Worm (Caenorhabditis elegans) whole organism, L3 larva: ENCODE data around the gene hsd-3.
A peak's percentile ranks its signal among the peaks of the same experiment; 100 is the strongest.

Experiments
- ama-1 ChIP-seq: fragments of 150-350 bp; optimal IDR thresholded peaks from 2 replicates; lab custom pipeline; 2018
- ceh-28 ChIP-seq: fragments of 150-350 bp; optimal IDR thresholded peaks from 2 replicates; lab custom pipeline; 2014; ENCODE audit warnings: missing biosample characterization, missing genetic modification reagents, missing genetic modification characterization
- ceh-82 ChIP-seq: fragments of 150-350 bp; optimal IDR thresholded peaks from 2 replicates; lab custom pipeline; 2014; ENCODE audit warnings: missing biosample characterization, missing genetic modification characterization
- ceh-9 ChIP-seq: sonication (generic microtip); optimal IDR thresholded peaks from 2 replicates; lab custom pipeline; 2018; ENCODE audit warnings: missing biosample characterization, missing genetic modification characterization
- egl-27 ChIP-seq: sonication (generic microtip); optimal IDR thresholded peaks from 4 replicates; lab custom pipeline; 2017; ENCODE audit warnings: missing biosample characterization, missing genetic modification reagents, missing genetic modification characterization
- elt-1 ChIP-seq: fragments of 150-350 bp; optimal IDR thresholded peaks from 2 replicates; lab custom pipeline; 2014; ENCODE audit warnings: missing biosample characterization, missing genetic modification characterization
- elt-2 ChIP-seq: sonication (generic microtip); optimal IDR thresholded peaks from 2 replicates; lab custom pipeline; 2016; ENCODE audit warnings: missing genetic modification reagents, mild to moderate bottlenecking, missing genetic modification characterization, missing compliant biosample characterization
- elt-3 ChIP-seq, 3 experiments: fragments of 150-350 bp in 1 of 3; sonication (generic microtip) in 2 of 3; optimal IDR thresholded peaks; 2 replicates in 2 of 3; 4 replicates in 1 of 3; lab custom pipeline; 2014 to 2017; ENCODE audit warnings: missing biosample characterization in 3 of 3, missing genetic modification characterization in 3 of 3
- eor-1 ChIP-seq, 2 experiments: fragments of 150-350 bp; optimal IDR thresholded peaks; 2 replicates each; lab custom pipeline; 2014 to 2018; ENCODE audit warnings: missing biosample characterization in 2 of 2, missing genetic modification characterization in 2 of 2
- fkh-10 ChIP-seq: sonication (generic microtip); optimal IDR thresholded peaks from 2 replicates; lab custom pipeline; 2017; ENCODE audit warnings: missing biosample characterization, missing genetic modification reagents, missing genetic modification characterization
- fkh-2 ChIP-seq: fragments of 150-350 bp; optimal IDR thresholded peaks from 2 replicates; lab custom pipeline; 2014; ENCODE audit warnings: missing biosample characterization, missing genetic modification reagents, missing genetic modification characterization
- fos-1 ChIP-seq: fragments of 150-350 bp; optimal IDR thresholded peaks from 2 replicates; lab custom pipeline; 2014; ENCODE audit warnings: missing biosample characterization, missing genetic modification characterization
- hmg-11 ChIP-seq: sonication (generic microtip); optimal IDR thresholded peaks from 2 replicates; lab custom pipeline; 2016; ENCODE audit warnings: missing genetic modification characterization, missing compliant biosample characterization
- lin-15B ChIP-seq: fragments of 150-350 bp; optimal IDR thresholded peaks from 2 replicates; lab custom pipeline; 2014; ENCODE audit warnings: missing biosample characterization, missing genetic modification characterization
- lin-39 ChIP-seq: fragments of 150-350 bp; optimal IDR thresholded peaks from 2 replicates; lab custom pipeline; 2018; ENCODE audit warnings: missing biosample characterization, missing genetic modification reagents, missing genetic modification characterization
- lsy-12 ChIP-seq: sonication (generic microtip); optimal IDR thresholded peaks from 2 replicates; lab custom pipeline; 2016; ENCODE audit warnings: mild to moderate bottlenecking, missing genetic modification characterization, missing compliant biosample characterization
- nhr-11 ChIP-seq: fragments of 150-350 bp; optimal IDR thresholded peaks from 2 replicates; lab custom pipeline; 2014; ENCODE audit warnings: missing biosample characterization, missing genetic modification characterization
- nhr-12 ChIP-seq: fragments of 150-350 bp; optimal IDR thresholded peaks from 2 replicates; lab custom pipeline; 2014; ENCODE audit warnings: missing biosample characterization, missing genetic modification characterization
- nhr-23 ChIP-seq: fragments of 150-350 bp; optimal IDR thresholded peaks from 2 replicates; lab custom pipeline; 2014; ENCODE audit warnings: missing biosample characterization, missing genetic modification reagents, missing genetic modification characterization
- nhr-25 ChIP-seq: sonication (generic microtip); optimal IDR thresholded peaks from 2 replicates; lab custom pipeline; 2017; ENCODE audit warnings: missing biosample characterization, missing genetic modification characterization
- nhr-28 ChIP-seq: fragments of 150-350 bp; optimal IDR thresholded peaks from 2 replicates; lab custom pipeline; 2014; ENCODE audit warnings: missing biosample characterization, missing genetic modification characterization
- nhr-67 ChIP-seq: fragments of 150-350 bp; optimal IDR thresholded peaks from 2 replicates; lab custom pipeline; 2014; ENCODE audit warnings: missing biosample characterization, missing genetic modification characterization
- nhr-76 ChIP-seq: fragments of 150-350 bp; sonication (generic microtip); optimal IDR thresholded peaks from 5 replicates; lab custom pipeline; 2014; ENCODE audit warnings: missing biosample characterization, missing genetic modification characterization
- pha-4 ChIP-seq: fragments of 150-350 bp; optimal IDR thresholded peaks from 2 replicates; lab custom pipeline; 2014; ENCODE audit warnings: missing biosample characterization, missing genetic modification reagents, missing genetic modification characterization
- pqm-1 ChIP-seq: fragments of 150-350 bp; optimal IDR thresholded peaks from 2 replicates; lab custom pipeline; 2017; ENCODE audit warnings: missing biosample characterization, missing genetic modification characterization, inconsistent platforms
- skn-1 ChIP-seq: fragments of 150-350 bp; optimal IDR thresholded peaks from 2 replicates; lab custom pipeline; 2014; ENCODE audit warnings: missing biosample characterization, missing genetic modification characterization
- snpc-4 ChIP-seq: fragments of 150-350 bp; optimal IDR thresholded peaks from 2 replicates; lab custom pipeline; 2014; ENCODE audit warnings: missing biosample characterization, missing genetic modification characterization
- zag-1 ChIP-seq: fragments of 150-350 bp; optimal IDR thresholded peaks from 2 replicates; lab custom pipeline; 2014; ENCODE audit warnings: missing biosample characterization, missing genetic modification characterization
- ztf-11 ChIP-seq: fragments of 150-350 bp; optimal IDR thresholded peaks from 2 replicates; lab custom pipeline; 2014; ENCODE audit warnings: missing biosample characterization, missing genetic modification characterization
- ztf-4 ChIP-seq: fragments of 150-350 bp; optimal IDR thresholded peaks from 2 replicates; lab custom pipeline; 2014; ENCODE audit warnings: missing biosample characterization, missing genetic modification characterization

The hsd-3 gene

ce11 chrX:4992523-4992922 lies 16.6 kb upstream of the hsd-3 start:
- TF ChIP-seq fkh-2 (tag; lab: Kevin White, UChicago), result no peak
- TF ChIP-seq ztf-4 (tag; lab: Kevin White, UChicago), result no peak
- TF ChIP-seq elt-2 (tag; lab: Kevin White, UChicago), result no peak
- TF ChIP-seq nhr-76 (tag; lab: Kevin White, UChicago), result no peak
- TF ChIP-seq ztf-11 (tag; lab: Kevin White, UChicago), result no peak
- TF ChIP-seq skn-1, result no peak
- TF ChIP-seq nhr-12 (tag; lab: Kevin White, UChicago), result no peak
- TF ChIP-seq lin-15B (tag; lab: Kevin White, UChicago), result no peak
- TF ChIP-seq lsy-12 (tag; lab: Kevin White, UChicago), result no peak
- no peak for TF ChIP-seq lin-39
- TF ChIP-seq ceh-28, result no peak
- TF ChIP-seq nhr-28 (tag; lab: Kevin White, UChicago), result no peak
- no peak for TF ChIP-seq egl-27 (tag; lab: Kevin White, UChicago)
- no peak for TF ChIP-seq nhr-11 (tag; lab: Kevin White, UChicago)
- no peak for TF ChIP-seq elt-3 (tag; optimal IDR thresholded peaks at IDR 0.05; lab: Kevin White, UChicago)

DNA sequence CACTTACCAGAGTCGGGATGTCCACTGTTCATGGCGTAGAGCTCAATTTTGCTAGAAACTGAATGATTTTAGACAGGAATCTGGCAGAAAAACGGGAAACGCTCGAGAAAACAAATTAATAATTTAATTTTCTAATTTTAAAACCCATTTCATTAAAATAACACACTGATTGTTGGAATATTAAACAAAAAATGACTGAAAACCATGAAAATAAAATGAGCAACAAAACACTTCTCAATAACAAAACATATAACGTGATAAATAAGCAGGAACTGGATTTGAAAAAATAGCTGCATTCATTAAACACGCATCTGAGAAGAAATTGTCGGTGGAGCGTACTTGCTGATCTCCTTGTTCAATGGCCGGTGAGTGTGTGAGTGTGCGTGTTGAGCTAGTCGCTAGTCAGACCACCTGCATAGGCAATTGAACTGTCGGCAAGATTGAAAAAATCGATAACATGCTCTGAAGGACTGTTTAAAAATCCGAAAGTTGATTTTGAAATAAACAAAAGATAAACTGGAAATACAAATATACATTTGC lies 11.5 kb upstream of the hsd-3 start, which contains the start of gene ZC8.6:
ZC8.6 (minus strand) TSS at position 51 of the 540 bp plus-strand sequence.
- TF ChIP-seq hmg-11 (tag; lab: Kevin White, UChicago) (peak; percentile 54), egl-27 (tag; lab: Kevin White, UChicago) (no peak), elt-2 (tag; lab: Kevin White, UChicago) (peak; percentile 40), lin-39 (peak; percentile 72), skn-1 (peak; percentile 7), ceh-28 (peak; percentile 13), ceh-82 (no peak), nhr-23 (tag; lab: Kevin White, UChicago) (no peak), pha-4 (tag; lab: Kevin White, UChicago) (peak; percentile 49), ama-1 (no peak), fkh-10 (GFP tag; lab: Kevin White, UChicago) (no peak), ztf-4 (tag; lab: Kevin White, UChicago) (no peak), lin-15B (tag; lab: Kevin White, UChicago) (peak; percentile 46), ztf-11 (tag; lab: Kevin White, UChicago) (no peak), pqm-1 (tag; lab: Kevin White, UChicago) (peak; percentile 70), snpc-4 (tag; lab: Kevin White, UChicago) (peak; percentile 8), nhr-25 (tag; lab: Kevin White, UChicago) (peak; percentile 38), nhr-67 (tag; lab: Kevin White, UChicago) (no peak), fos-1 (tag; lab: Kevin White, UChicago) (no peak)

- TF ChIP-seq ztf-11 (tag; lab: Kevin White, UChicago), result no peak
- TF ChIP-seq ceh-82, result no peak
- no peak for TF ChIP-seq zag-1 (tag; lab: Kevin White, UChicago)
- no peak for TF ChIP-seq skn-1
- no peak for TF ChIP-seq lsy-12 (tag; lab: Kevin White, UChicago)
- no peak for TF ChIP-seq nhr-23 (tag; lab: Kevin White, UChicago)
- no peak for TF ChIP-seq hmg-11 (tag; lab: Kevin White, UChicago)
- no peak for TF ChIP-seq nhr-67 (tag; lab: Kevin White, UChicago)
- no peak for TF ChIP-seq lin-39
- TF ChIP-seq ceh-9, result no peak
- TF ChIP-seq elt-2 (tag; lab: Kevin White, UChicago), result no peak
- TF ChIP-seq pqm-1 (tag; lab: Kevin White, UChicago), result no peak
- TF ChIP-seq elt-1 (tag; lab: Kevin White, UChicago), result no peak
- TF ChIP-seq ztf-4 (tag; lab: Kevin White, UChicago), result no peak
Observed at ce11 chrX:4998875-4999274, 10.2 kb upstream of the hsd-3 start, which contains the start of gene set-30. TSS of gene set-30 (plus strand) at chrX:4999270.

DNA sequence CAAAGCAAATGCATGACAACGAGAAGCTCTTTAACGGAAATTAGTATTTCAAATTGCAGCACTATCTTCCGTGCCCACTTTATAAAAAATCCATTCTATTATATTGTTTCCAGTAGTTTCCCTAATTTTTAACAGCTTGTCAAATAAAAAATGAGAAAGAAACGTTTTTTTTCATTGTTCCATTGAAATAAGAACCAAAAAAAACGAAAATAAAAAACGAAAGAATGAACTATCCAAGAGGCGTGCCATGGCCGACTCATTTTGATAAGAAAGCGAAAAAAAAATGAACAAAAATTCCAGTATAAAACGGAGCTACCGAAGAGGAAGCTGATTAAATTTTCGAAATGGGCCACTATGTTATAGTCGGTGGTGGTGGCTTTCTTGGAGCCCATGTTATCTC lies 4.2 kb upstream of the hsd-3 start, which contains the start of gene hsd-2:
hsd-2 (plus strand) TSS at position 301 of the 400 bp plus-strand sequence.
- no peak for TF ChIP-seq eor-1 (tag; optimal IDR thresholded peaks at IDR 0.05; lab: Kevin White, UChicago)
- TF ChIP-seq ceh-9, result no peak

DNA sequence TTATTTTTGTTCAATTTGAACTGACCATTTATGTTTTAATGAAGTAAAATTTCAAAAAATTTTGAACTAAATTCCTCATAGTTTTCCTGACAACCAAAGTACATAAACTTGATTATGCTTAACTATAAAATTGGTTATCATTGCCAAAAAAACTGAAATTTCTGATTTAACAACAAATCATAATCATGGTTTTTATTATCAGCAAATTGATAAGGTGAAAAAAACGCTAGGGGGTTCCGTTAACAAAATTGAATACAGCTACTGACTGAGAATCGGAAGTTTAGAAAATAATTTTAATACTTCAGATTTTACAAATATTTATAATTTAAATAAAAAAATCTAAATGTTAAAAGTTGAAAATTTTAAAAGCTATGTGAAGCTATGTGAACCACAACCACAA lies 2.1 kb upstream of the hsd-3 start:
- TF ChIP-seq pha-4 (tag; lab: Kevin White, UChicago) (peak; percentile 14), elt-2 (tag; lab: Kevin White, UChicago) (peak; percentile 64), skn-1 (no peak)

- TF ChIP-seq elt-2 (tag; lab: Kevin White, UChicago), result peak; percentile 51
- no peak for TF ChIP-seq nhr-11 (tag; lab: Kevin White, UChicago)
- TF ChIP-seq pha-4 (tag; lab: Kevin White, UChicago), result peak; percentile 10
Observed at ce11 chrX:5013826-5014225, 4.7 kb downstream of the hsd-3 start, which contains the start of gene ZC449.7. TSS of gene ZC449.7 (plus strand) at chrX:5014074.
